Fruit fly (Drosophila melanogaster): Measurements from ENCODE around the gene Sdhaf3.

The Sdhaf3 gene

dm6 chr3R:16482276-16482675 is at the start of gene Sdhaf3:
Sdhaf3 (minus strand) TSS chr3R:16482452.
- TF ChIP-seq CTCF (optimal IDR thresholded peaks at IDR 0.05): no peak

- TF ChIP-seq CG8478 (optimal IDR thresholded peaks at IDR 0.05): no peak
- TF ChIP-seq CTCF (optimal IDR thresholded peaks at IDR 0.05): no peak
Measured at dm6 chr3R:16530424-16530823, 48.2 kb upstream of the Sdhaf3 start.

- TF ChIP-seq CTCF (optimal IDR thresholded peaks at IDR 0.05) (no peak), CG8478 (optimal IDR thresholded peaks at IDR 0.05) (no peak)
Measured at dm6 chr3R:16528429-16528828, 46.2 kb upstream of the Sdhaf3 start.

- no peak for TF ChIP-seq CG8478 (optimal IDR thresholded peaks at IDR 0.05)
- TF ChIP-seq CTCF (optimal IDR thresholded peaks at IDR 0.05): no peak
Measured at dm6 chr3R:16526697-16527370, 44.6 kb upstream of the Sdhaf3 start.

- TF ChIP-seq CG8478 (optimal IDR thresholded peaks at IDR 0.05): no peak
- TF ChIP-seq CTCF (optimal IDR thresholded peaks at IDR 0.05): no peak
Measured at dm6 chr3R:16526256-16526655, 44.0 kb upstream of the Sdhaf3 start.

- TF ChIP-seq CTCF (optimal IDR thresholded peaks at IDR 0.05): no peak
- no peak for TF ChIP-seq CG8478 (optimal IDR thresholded peaks at IDR 0.05)
Measured at dm6 chr3R:16525555-16525954, 43.3 kb upstream of the Sdhaf3 start.

- TF ChIP-seq CG8478 (optimal IDR thresholded peaks at IDR 0.05) (no peak), CTCF (optimal IDR thresholded peaks at IDR 0.05) (no peak)
Measured at dm6 chr3R:16524593-16525111, 42.4 kb upstream of the Sdhaf3 start.

- TF ChIP-seq CTCF (optimal IDR thresholded peaks at IDR 0.05) (no peak), CG8478 (optimal IDR thresholded peaks at IDR 0.05) (no peak)
Measured at dm6 chr3R:16524178-16524577, 41.9 kb upstream of the Sdhaf3 start.

- no peak for TF ChIP-seq CTCF (optimal IDR thresholded peaks at IDR 0.05)
- TF ChIP-seq CG8478 (optimal IDR thresholded peaks at IDR 0.05): no peak
Measured at dm6 chr3R:16523395-16523794, 41.1 kb upstream of the Sdhaf3 start.

- no peak for TF ChIP-seq CTCF (optimal IDR thresholded peaks at IDR 0.05)
- TF ChIP-seq CG8478 (optimal IDR thresholded peaks at IDR 0.05): no peak
Measured at dm6 chr3R:16518150-16518662, 36.0 kb upstream of the Sdhaf3 start.

dm6 chr3R:16510128-16510527 is 27.9 kb upstream of the Sdhaf3 start:
- TF ChIP-seq CTCF (optimal IDR thresholded peaks at IDR 0.05): no peak
- TF ChIP-seq CG8478 (optimal IDR thresholded peaks at IDR 0.05): no peak

dm6 chr3R:16507706-16508105 is 25.5 kb upstream of the Sdhaf3 start:
- no peak for TF ChIP-seq CG8478 (optimal IDR thresholded peaks at IDR 0.05)
- no peak for TF ChIP-seq CTCF (optimal IDR thresholded peaks at IDR 0.05)

- no peak for TF ChIP-seq CTCF (optimal IDR thresholded peaks at IDR 0.05)
- TF ChIP-seq CG8478 (optimal IDR thresholded peaks at IDR 0.05): no peak
Measured at dm6 chr3R:16504541-16504940, 22.3 kb upstream of the Sdhaf3 start.

dm6 chr3R:16502595-16503305 is 20.5 kb upstream of the Sdhaf3 start, which contains the start of gene CG42342:
CG42342 (plus strand) TSS chr3R:16502770.
- no peak for TF ChIP-seq CTCF (optimal IDR thresholded peaks at IDR 0.05)
- no peak for TF ChIP-seq CG8478 (optimal IDR thresholded peaks at IDR 0.05)

- TF ChIP-seq CTCF (optimal IDR thresholded peaks at IDR 0.05): no peak
Measured at dm6 chr3R:16500919-16501851, 18.9 kb upstream of the Sdhaf3 start, which contains the start of gene Decay. Decay (minus strand) TSS chr3R:16501050.

Measured in S2 (cell line).